Worm (Caenorhabditis elegans): Measurements from ENCODE around the gene smrc-1.

The smrc-1 gene

ce11 chrIII:6431766-6432228 lies 41.1 kb downstream of the smrc-1 start, which contains the start of the genes mrps-17 and txdc-9 (continued):
- TF ChIP-seq ceh-82 (tag; optimal IDR thresholded peaks at IDR 0.05) (no peak), unc-39 (tag; optimal IDR thresholded peaks at IDR 0.05) (no peak), Y5F2A.4 (GFP tag; optimal IDR thresholded peaks at IDR 0.05) (no peak), fos-1 (tag; optimal IDR thresholded peaks at IDR 0.05) (no peak), spr-1 (tag; optimal IDR thresholded peaks at IDR 0.05) (no peak), set-16 (GFP tag; IDR thresholded peaks at IDR 0.05) (no peak), hmg-1.1 (GFP tag; IDR thresholded peaks at IDR 0.05) (peak; percentile 61), dpl-1 (GFP tag; optimal IDR thresholded peaks at IDR 0.05) (peak; percentile 75), php-3 (GFP tag; IDR thresholded peaks at IDR 0.05) (no peak), lin-15B (tag; optimal IDR thresholded peaks at IDR 0.05) (no peak), hlh-11 (tag; optimal IDR thresholded peaks at IDR 0.05) (peak; percentile 42), aly-2 (tag; optimal IDR thresholded peaks at IDR 0.05) (no peak), D1046.2 (GFP tag; IDR thresholded peaks at IDR 0.05) (no peak), unc-62 (GFP tag; optimal IDR thresholded peaks at IDR 0.05 in 1 of 2) (no peak), unc-62 (tag; optimal IDR thresholded peaks at IDR 0.05) (no peak), lsy-2 (tag; optimal IDR thresholded peaks at IDR 0.05) (peak; percentile 17 to 92), nhr-48 (tag; optimal IDR thresholded peaks at IDR 0.05) (no peak), dmd-8 (GFP tag; IDR thresholded peaks at IDR 0.05) (no peak), snpc-1.2 (GFP tag; IDR thresholded peaks at IDR 0.05) (no peak), F49E8.2 (tag; optimal IDR thresholded peaks at IDR 0.05; ENCODE audit: borderline replicate concordance) (no peak), rbr-2 (tag; optimal IDR thresholded peaks at IDR 0.05) (peak; percentile 73), nhr-76 (tag; optimal IDR thresholded peaks at IDR 0.05) (no peak), mes-2 (tag; optimal IDR thresholded peaks at IDR 0.05; ENCODE audit: poor library complexity, severe bottlenecking) (peak; percentile 89), ceh-32 (tag; optimal IDR thresholded peaks at IDR 0.05; ENCODE audit: poor library complexity) (no peak), nhr-77 (tag; optimal IDR thresholded peaks at IDR 0.05) (peak; percentile 56), zfp-3 (GFP tag; conservative IDR thresholded peaks at IDR 0.05) (no peak), pha-4 (GFP tag; IDR thresholded peaks at IDR 0.05) (no peak), pha-4 (tag; optimal IDR thresholded peaks at IDR 0.05) (peak; percentile 58), Y48G9A.11 (GFP tag; IDR thresholded peaks at IDR 0.05) (no peak)

ce11 chrIII:6432939-6433338 lies 42.2 kb downstream of the smrc-1 start, which contains the start of gene vps-16:
Gene vps-16, plus strand, starts transcription at chrIII:6433239.
- TF ChIP-seq duxl-1 (tag; optimal IDR thresholded peaks at IDR 0.05; ENCODE audit: poor library complexity) (no peak), nhr-48 (tag; optimal IDR thresholded peaks at IDR 0.05) (no peak), snpc-1.2 (GFP tag; IDR thresholded peaks at IDR 0.05) (no peak), hmg-1.1 (GFP tag; IDR thresholded peaks at IDR 0.05) (no peak), T20F7.1 (GFP tag; optimal IDR thresholded peaks at IDR 0.05) (no peak), nhr-41 (GFP tag; IDR thresholded peaks at IDR 0.05) (no peak), ceh-44 (GFP tag; IDR thresholded peaks at IDR 0.05) (no peak), mxl-3 (GFP tag; optimal IDR thresholded peaks at IDR 0.05) (no peak), lir-3 (tag; optimal IDR thresholded peaks at IDR 0.05) (no peak), lin-15B (tag; optimal IDR thresholded peaks at IDR 0.05) (no peak), nhr-6 (tag; optimal IDR thresholded peaks at IDR 0.05) (no peak), F26F4.8 (GFP tag; conservative IDR thresholded peaks at IDR 0.05) (no peak), lin-38 (GFP tag; IDR thresholded peaks at IDR 0.05) (0 out of 2 replicates have a peak, but pooled peaks have one; percentile 31), cey-2 (tag; optimal IDR thresholded peaks at IDR 0.05; ENCODE audit: borderline replicate concordance, insufficient read depth) (no peak), dmd-9 (GFP tag; IDR thresholded peaks at IDR 0.05) (no peak), nhr-111 (GFP tag; optimal IDR thresholded peaks at IDR 0.05) (no peak), Y48G9A.11 (GFP tag; IDR thresholded peaks at IDR 0.05) (0 out of 2 replicates have a peak, but pooled peaks have one; percentile 17), pha-4 (GFP tag; IDR thresholded peaks at IDR 0.05) (no peak), pha-4 (tag; optimal IDR thresholded peaks at IDR 0.05) (no peak), spr-1 (tag; optimal IDR thresholded peaks at IDR 0.05) (no peak), aly-2 (tag; optimal IDR thresholded peaks at IDR 0.05) (no peak), aha-1 (tag) (peak; percentile 3), egl-43 (GFP tag; IDR thresholded peaks at IDR 0.05) (no peak), ama-1 (optimal IDR thresholded peaks at IDR 0.05) (peak; percentile 17), ctbp-1 (GFP tag; IDR thresholded peaks at IDR 0.05) (no peak), unc-130 (GFP tag; optimal IDR thresholded peaks at IDR 0.05) (no peak), ceh-82 (tag; optimal IDR thresholded peaks at IDR 0.05) (no peak), ZK337.2 (GFP tag; IDR thresholded peaks at IDR 0.05) (no peak), php-3 (GFP tag; IDR thresholded peaks at IDR 0.05) (no peak), fos-1 (tag; optimal IDR thresholded peaks at IDR 0.05) (no peak), tag-97 (GFP tag; IDR thresholded peaks at IDR 0.05) (no peak), ces-1 (GFP tag; optimal IDR thresholded peaks at IDR 0.05) (no peak)
